Worm (Caenorhabditis elegans) whole organism, L2 larva: ENCODE measurements around the gene Y17G9A.4.

Source experiments
- aly-2 ChIP-seq: fragments of 150-350 bp; optimal IDR thresholded peaks from 2 replicates; lab custom pipeline; 2014; ENCODE audit warnings: missing biosample characterization, missing genetic modification characterization
- ama-1 ChIP-seq: fragments of 150-350 bp; optimal IDR thresholded peaks from 2 replicates; lab custom pipeline; 2018; ENCODE audit warnings: inconsistent platforms
- lsy-2 ChIP-seq, 2 experiments: fragments of 150-350 bp in 1 of 2; sonication (generic microtip) in 1 of 2; optimal IDR thresholded peaks; 2 replicates each; lab custom pipeline; 2014 to 2017; ENCODE audit warnings: missing biosample characterization in 2 of 2, missing genetic modification characterization in 2 of 2

DNA sequence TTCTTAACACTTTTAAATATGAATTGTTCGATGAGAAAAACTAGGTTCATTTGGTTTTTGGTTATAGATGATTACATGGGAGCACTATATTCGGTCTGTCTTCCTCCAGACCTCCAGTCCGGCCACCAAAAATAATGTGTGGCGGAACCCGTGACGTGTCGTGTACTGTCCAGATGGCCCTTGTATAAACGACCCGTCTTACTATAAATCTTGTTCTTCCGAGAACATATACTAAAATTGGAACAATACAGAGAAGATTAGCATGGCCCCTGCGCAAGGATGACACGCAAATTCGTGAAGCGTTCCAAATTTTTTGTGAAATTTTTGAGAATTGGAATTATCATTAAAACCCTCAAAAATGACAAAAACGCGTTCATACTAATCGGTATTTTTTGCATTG is 5.2 kb upstream of the Y17G9A.4 start:
- TF ChIP-seq aly-2 (no peak), lsy-2 (tag; optimal IDR thresholded peaks at IDR 0.05; lab: Kevin White, UChicago) (no peak), ama-1 (lab: Kevin White, UChicago) (no peak)
